Worm (Caenorhabditis elegans) whole organism, late embryonic: Measurements from ENCODE around the gene exl-1.

Experiments
- C38D4.7 ChIP-seq: fragments of 200-800 bp; sonication (Bioruptor generic); optimal IDR thresholded peaks from 2 replicates; lab custom pipeline; 2018; ENCODE audit warnings: mild to moderate bottlenecking, missing genetic modification characterization, moderate library complexity, missing compliant biosample characterization
- F13H6.1 ChIP-seq: sonication (generic microtip); optimal IDR thresholded peaks from 2 replicates; lab custom pipeline; 2016; ENCODE audit warnings: missing genetic modification characterization, missing compliant biosample characterization
- K02D7.2 ChIP-seq: sonication (generic microtip); optimal IDR thresholded peaks from 2 replicates; lab custom pipeline; 2017; ENCODE audit warnings: mild to moderate bottlenecking, missing genetic modification characterization, missing compliant biosample characterization
- K09A11.1 ChIP-seq: sonication (generic microtip); optimal IDR thresholded peaks from 2 replicates; lab custom pipeline; 2017; ENCODE audit warnings: antibody characterized with exemption, mild to moderate bottlenecking, missing genetic modification characterization, missing compliant biosample characterization; ENCODE audit not compliant: insufficient read depth
- T23F11.4 ChIP-seq: fragments of 200-800 bp; sonication (Bioruptor generic); optimal IDR thresholded peaks from 2 replicates; lab custom pipeline; 2018; ENCODE audit warnings: mild to moderate bottlenecking, missing genetic modification characterization, missing compliant biosample characterization
- Y22D7AL.16 ChIP-seq: sonication (generic microtip); optimal IDR thresholded peaks from 2 replicates; lab custom pipeline; 2016; ENCODE audit warnings: missing genetic modification characterization, missing compliant biosample characterization
- ahr-1 ChIP-seq: sonication (generic microtip); optimal IDR thresholded peaks from 2 replicates; lab custom pipeline; 2016; ENCODE audit warnings: missing genetic modification characterization, missing compliant biosample characterization
- ceh-18 ChIP-seq: sonication (generic microtip); optimal IDR thresholded peaks from 2 replicates; lab custom pipeline; 2016; ENCODE audit warnings: missing genetic modification characterization, missing compliant biosample characterization
- ceh-31 ChIP-seq: sonication (generic microtip); optimal IDR thresholded peaks from 2 replicates; lab custom pipeline; 2016; ENCODE audit warnings: missing genetic modification characterization, missing compliant biosample characterization
- ceh-34 ChIP-seq: sonication (generic microtip); optimal IDR thresholded peaks from 2 replicates; lab custom pipeline; 2016; ENCODE audit warnings: mild to moderate bottlenecking, missing genetic modification characterization, missing compliant biosample characterization
- ceh-45 ChIP-seq: fragments of 200-800 bp; sonication (Bioruptor generic); IDR thresholded peaks from 2 replicates; pipeline ENCODE4 v1.3.6; 2022; ENCODE audit warnings: missing genetic modification reagents, missing genetic modification characterization, missing compliant biosample characterization
- ceh-6 ChIP-seq: fragments of 200-800 bp; sonication (Bioruptor generic); optimal IDR thresholded peaks from 2 replicates; lab custom pipeline; 2018; ENCODE audit warnings: mild to moderate bottlenecking, missing genetic modification characterization, missing compliant biosample characterization
- che-1 ChIP-seq: sonication (generic microtip); optimal IDR thresholded peaks from 2 replicates; lab custom pipeline; 2016; ENCODE audit warnings: mild to moderate bottlenecking, missing genetic modification characterization, missing compliant biosample characterization
- dmd-4 ChIP-seq: sonication (generic microtip); optimal IDR thresholded peaks from 2 replicates; lab custom pipeline; 2016; ENCODE audit warnings: borderline replicate concordance, missing genetic modification characterization, missing compliant biosample characterization
- dve-1 ChIP-seq: sonication (generic microtip); optimal IDR thresholded peaks from 2 replicates; lab custom pipeline; 2017; ENCODE audit warnings: antibody characterized with exemption, mild to moderate bottlenecking, missing genetic modification characterization, missing compliant biosample characterization
- elt-2 ChIP-seq: sonication (generic microtip); optimal IDR thresholded peaks from 2 replicates; lab custom pipeline; 2016; ENCODE audit warnings: missing genetic modification reagents, missing genetic modification characterization, missing compliant biosample characterization
- elt-4 ChIP-seq: sonication (generic microtip); optimal IDR thresholded peaks from 2 replicates; lab custom pipeline; 2016; ENCODE audit warnings: missing genetic modification characterization, missing compliant biosample characterization
- eyg-1 ChIP-seq: sonication (generic microtip); optimal IDR thresholded peaks from 2 replicates; lab custom pipeline; 2016; ENCODE audit warnings: missing genotype, missing genetic modification characterization, missing compliant biosample characterization
- fax-1 ChIP-seq: sonication (generic microtip); optimal IDR thresholded peaks from 2 replicates; lab custom pipeline; 2016; ENCODE audit warnings: missing genotype, missing genetic modification characterization, missing compliant biosample characterization
- gmeb-2 ChIP-seq: sonication (generic microtip); optimal IDR thresholded peaks from 2 replicates; lab custom pipeline; 2016; ENCODE audit warnings: missing genetic modification characterization, inconsistent platforms, missing compliant biosample characterization
- hlh-8 ChIP-seq: sonication (generic microtip); optimal IDR thresholded peaks from 2 replicates; lab custom pipeline; 2016; ENCODE audit warnings: missing genotype, missing genetic modification characterization, missing compliant biosample characterization
- lim-6 ChIP-seq: sonication (generic microtip); optimal IDR thresholded peaks from 2 replicates; lab custom pipeline; 2016; ENCODE audit warnings: missing genetic modification characterization, missing compliant biosample characterization
- madf-2 ChIP-seq: sonication (generic microtip); optimal IDR thresholded peaks from 2 replicates; lab custom pipeline; 2017; ENCODE audit warnings: missing genetic modification characterization, missing compliant biosample characterization
- nfya-1 ChIP-seq: sonication (generic microtip); optimal IDR thresholded peaks from 2 replicates; lab custom pipeline; 2017; ENCODE audit warnings: missing genetic modification characterization, mild to moderate bottlenecking, missing compliant biosample characterization, antibody characterized with exemption, moderate library complexity
- nhr-232 ChIP-seq: sonication (generic microtip); optimal IDR thresholded peaks from 2 replicates; lab custom pipeline; 2016; ENCODE audit warnings: missing genetic modification characterization, missing compliant biosample characterization
- npax-4 ChIP-seq: sonication (generic microtip); optimal IDR thresholded peaks from 2 replicates; lab custom pipeline; 2016; ENCODE audit warnings: missing genetic modification characterization, missing compliant biosample characterization
- odd-2 ChIP-seq: sonication (generic microtip); optimal IDR thresholded peaks from 2 replicates; lab custom pipeline; 2017; ENCODE audit warnings: antibody characterized with exemption, mild to moderate bottlenecking, missing genetic modification characterization, missing compliant biosample characterization
- pag-3 ChIP-seq: sonication (generic microtip); optimal IDR thresholded peaks from 2 replicates; lab custom pipeline; 2016; ENCODE audit warnings: missing compliant biosample characterization, missing genetic modification characterization, borderline replicate concordance
- pax-1 ChIP-seq: fragments of 150-350 bp; optimal IDR thresholded peaks from 2 replicates; lab custom pipeline; 2014; ENCODE audit warnings: missing biosample characterization, missing genetic modification characterization
- pha-2 ChIP-seq: sonication (generic microtip); optimal IDR thresholded peaks from 2 replicates; lab custom pipeline; 2017; ENCODE audit warnings: mild to moderate bottlenecking, missing genetic modification characterization, missing compliant biosample characterization
- pha-4 ChIP-seq: fragments of 150-350 bp; optimal IDR thresholded peaks from 2 replicates; lab custom pipeline; 2018; ENCODE audit warnings: missing biosample characterization, missing genetic modification reagents, missing genetic modification characterization
- pros-1 ChIP-seq: fragments of 150-350 bp; optimal IDR thresholded peaks from 2 replicates; lab custom pipeline; 2014; ENCODE audit warnings: missing biosample characterization, missing genetic modification reagents, missing genetic modification characterization
- rnt-1 ChIP-seq: sonication (generic microtip); optimal IDR thresholded peaks from 2 replicates; lab custom pipeline; 2016; ENCODE audit warnings: missing genetic modification characterization, missing compliant biosample characterization
- syd-9 ChIP-seq: sonication (generic microtip); optimal IDR thresholded peaks from 2 replicates; lab custom pipeline; 2016; ENCODE audit warnings: mild to moderate bottlenecking, missing genetic modification characterization, moderate library complexity, missing compliant biosample characterization
- tbx-2 ChIP-seq: sonication (generic microtip); optimal IDR thresholded peaks from 2 replicates; lab custom pipeline; 2016; ENCODE audit warnings: missing genetic modification characterization, missing compliant biosample characterization
- tbx-7 ChIP-seq: sonication (generic microtip); optimal IDR thresholded peaks from 2 replicates; lab custom pipeline; 2016; ENCODE audit warnings: missing genotype, missing genetic modification characterization, missing compliant biosample characterization
- ttx-3 ChIP-seq: sonication (generic microtip); optimal IDR thresholded peaks from 2 replicates; lab custom pipeline; 2016; ENCODE audit warnings: missing genetic modification reagents, missing genetic modification characterization, missing compliant biosample characterization
- unc-3 ChIP-seq, 2 experiments: fragments of 200-800 bp in 1 of 2; sonication (Bioruptor generic) in 1 of 2; sonication (generic microtip) in 1 of 2; conservative IDR thresholded peaks in 1 of 2; optimal IDR thresholded peaks in 1 of 2; 2 replicates each; pipeline versions ENCODE4 v1.3.6 to Lab custom; 2016 to 2022; ENCODE audit warnings: missing compliant biosample characterization in 2 of 2, missing genetic modification characterization in 2 of 2, missing genetic modification reagents in 1 of 2
- unc-42 ChIP-seq: sonication (generic microtip); optimal IDR thresholded peaks from 2 replicates; lab custom pipeline; 2016; ENCODE audit warnings: missing genotype, missing genetic modification characterization, missing compliant biosample characterization
- unc-55 ChIP-seq: sonication (generic microtip); optimal IDR thresholded peaks from 2 replicates; lab custom pipeline; 2017; ENCODE audit warnings: missing biosample characterization, missing genetic modification reagents, missing genetic modification characterization
- unc-86 ChIP-seq: sonication (generic microtip); optimal IDR thresholded peaks from 2 replicates; lab custom pipeline; 2016; ENCODE audit warnings: missing genetic modification characterization, missing compliant biosample characterization
- zip-5 ChIP-seq: sonication (generic microtip); optimal IDR thresholded peaks from 2 replicates; lab custom pipeline; 2016; ENCODE audit warnings: missing genetic modification characterization, missing compliant biosample characterization

Gene exl-1

ce11 chrII:14413035-14413525 lies at the start of gene exl-1:
exl-1 (minus strand) TSS chrII:14413475.
- no peak for TF ChIP-seq nfya-1 (tag; lab: Kevin White, UChicago)
- no peak for TF ChIP-seq elt-4

ce11 chrII:14455332-14455731 lies 42.1 kb upstream of the exl-1 start, which contains the start of gene dmsr-6:
dmsr-6 (plus strand) TSS chrII:14455632.
- TF ChIP-seq unc-3 (GFP tag; conservative IDR thresholded peaks at IDR 0.05; lab: Robert Waterston, UW) (no peak), unc-3 (tag; optimal IDR thresholded peaks at IDR 0.05; lab: Kevin White, UChicago) (no peak), T23F11.4 (GFP tag; lab: Kevin White, UChicago) (no peak), K09A11.1 (no peak)
- TF ChIP-seq, all 69 proteins: peak for 0

ce11 chrII:14451934-14452333 lies 38.7 kb upstream of the exl-1 start:
- no peak for TF ChIP-seq dmd-4 (tag; lab: Kevin White, UChicago)
- no peak for TF ChIP-seq F13H6.1
- no peak for TF ChIP-seq npax-4 (tag; lab: Kevin White, UChicago)
- no peak for TF ChIP-seq ahr-1
- no peak for TF ChIP-seq syd-9 (tag; lab: Kevin White, UChicago)
- TF ChIP-seq tbx-7, result no peak
- no peak for TF ChIP-seq dve-1
- no peak for TF ChIP-seq madf-2 (tag; lab: Kevin White, UChicago)
- no peak for TF ChIP-seq odd-2
- no peak for TF ChIP-seq pha-2 (tag; lab: Kevin White, UChicago)

ce11 chrII:14441144-14441543 lies 27.9 kb upstream of the exl-1 start, which contains the start of gene smg-8:
smg-8 (plus strand) TSS chrII:14441409.
- TF ChIP-seq elt-2 (tag; lab: Kevin White, UChicago) (no peak), gmeb-2 (tag; lab: Kevin White, UChicago) (no peak), nfya-1 (tag; lab: Kevin White, UChicago) (peak; percentile 80), zip-5 (tag; lab: Kevin White, UChicago) (no peak), pros-1 (tag; lab: Kevin White, UChicago) (no peak), unc-42 (tag; lab: Kevin White, UChicago) (peak; percentile 66), dve-1 (peak; percentile 59), hlh-8 (tag; lab: Kevin White, UChicago) (no peak), ahr-1 (no peak), ceh-34 (tag; lab: Kevin White, UChicago) (peak; percentile 15), pax-1 (tag; lab: Kevin White, UChicago) (peak; percentile 30), pha-2 (tag; lab: Kevin White, UChicago) (no peak), unc-55 (GFP tag; lab: Kevin White, UChicago) (peak; percentile 77), ceh-45 (GFP tag; lab: Robert Waterston, UW) (no peak), tbx-2 (tag; lab: Kevin White, UChicago) (peak; percentile 27), C38D4.7 (no peak), ceh-31 (tag; lab: Kevin White, UChicago) (peak; percentile 44)

ce11 chrII:14437922-14438458 lies 24.7 kb upstream of the exl-1 start, which contains the start of gene K04B12.2:
K04B12.2 (minus strand) TSS chrII:14437972.
- TF ChIP-seq dmd-4 (tag; lab: Kevin White, UChicago) (no peak), pha-4 (tag; lab: Kevin White, UChicago) (no peak), che-1 (tag; lab: Kevin White, UChicago) (no peak), ceh-18 (tag; lab: Kevin White, UChicago) (peak; percentile 47), tbx-2 (tag; lab: Kevin White, UChicago) (peak; percentile 64), fax-1 (tag; lab: Kevin White, UChicago) (no peak), T23F11.4 (GFP tag; lab: Kevin White, UChicago) (no peak), ahr-1 (no peak), K09A11.1 (no peak), tbx-7 (no peak), Y22D7AL.16 (tag; lab: Kevin White, UChicago) (no peak), pha-2 (tag; lab: Kevin White, UChicago) (peak; percentile 66), K02D7.2 (no peak), eyg-1 (tag; lab: Kevin White, UChicago) (no peak), unc-86 (tag; lab: Kevin White, UChicago) (no peak), ceh-6 (no peak), pax-1 (tag; lab: Kevin White, UChicago) (no peak), rnt-1 (peak; percentile 25), ttx-3 (no peak), elt-2 (tag; lab: Kevin White, UChicago) (peak; percentile 75), elt-4 (no peak), nhr-232 (tag; lab: Kevin White, UChicago) (no peak), lim-6 (tag; lab: Kevin White, UChicago) (peak; percentile 36), pag-3 (tag; lab: Kevin White, UChicago) (no peak)
